Worm (Caenorhabditis elegans) whole organism, mixed stage, embryonic: ENCODE results near the gene T25B2.2.

ENCODE experiments used
- M03D4.4 ChIP-seq: sonication (generic microtip); optimal IDR thresholded peaks from 2 replicates; lab custom pipeline; 2017; ENCODE audit warnings: mild to moderate bottlenecking, missing genetic modification characterization, missing compliant biosample characterization
- bed-3 ChIP-seq: fragments of 200-800 bp; sonication (Bioruptor generic); optimal IDR thresholded peaks from 3 replicates; lab custom pipeline; 2018; ENCODE audit warnings: mild to moderate bottlenecking, missing genetic modification characterization, moderate library complexity, missing compliant biosample characterization
- blmp-1 ChIP-seq: fragments of 150-350 bp; optimal IDR thresholded peaks from 2 replicates; lab custom pipeline; 2014; ENCODE audit warnings: missing biosample characterization, missing genetic modification characterization
- ceh-39 ChIP-seq: fragments of 150-350 bp; optimal IDR thresholded peaks from 2 replicates; lab custom pipeline; 2014; ENCODE audit warnings: missing biosample characterization, missing genetic modification characterization
- ceh-43 ChIP-seq: fragments of 200-800 bp; sonication (Bioruptor generic); optimal IDR thresholded peaks from 2 replicates; lab custom pipeline; 2018; ENCODE audit warnings: mild to moderate bottlenecking, missing genetic modification characterization, moderate library complexity, missing compliant biosample characterization
- ceh-83 ChIP-seq: fragments of 200-800 bp; sonication (Bioruptor generic); optimal IDR thresholded peaks from 2 replicates; lab custom pipeline; 2018; ENCODE audit warnings: mild to moderate bottlenecking, missing genetic modification characterization, missing compliant biosample characterization
- ces-1 ChIP-seq: fragments of 150-350 bp; optimal IDR thresholded peaks from 2 replicates; lab custom pipeline; 2014; ENCODE audit warnings: missing biosample characterization, missing genetic modification reagents, missing genetic modification characterization
- cnd-1 ChIP-seq: fragments of 200-800 bp; sonication (Bioruptor generic); optimal IDR thresholded peaks from 2 replicates; lab custom pipeline; 2018; ENCODE audit warnings: mild to moderate bottlenecking, missing genetic modification characterization, missing compliant biosample characterization
- drap-1 ChIP-seq: fragments of 200-800 bp; sonication (Bioruptor generic); optimal IDR thresholded peaks from 3 replicates; lab custom pipeline; 2018; ENCODE audit warnings: mild to moderate bottlenecking, missing genetic modification characterization, missing compliant biosample characterization
- elt-1 ChIP-seq: sonication (generic microtip); optimal IDR thresholded peaks from 2 replicates; lab custom pipeline; 2017; ENCODE audit warnings: missing genetic modification characterization, mild to moderate bottlenecking, missing compliant biosample characterization, antibody characterized with exemption, moderate library complexity, borderline replicate concordance; ENCODE audit not compliant: insufficient read depth
- elt-3 ChIP-seq: fragments of 150-350 bp; optimal IDR thresholded peaks from 2 replicates; lab custom pipeline; 2014; ENCODE audit warnings: missing biosample characterization, missing genetic modification characterization
- flh-1 ChIP-seq: fragments of 200-800 bp; sonication (Bioruptor generic); optimal IDR thresholded peaks from 2 replicates; lab custom pipeline; 2018; ENCODE audit warnings: mild to moderate bottlenecking, missing genetic modification characterization, moderate library complexity, missing compliant biosample characterization
- ham-2 ChIP-seq: fragments of 200-800 bp; sonication (Bioruptor generic); optimal IDR thresholded peaks from 2 replicates; lab custom pipeline; 2018; ENCODE audit warnings: mild to moderate bottlenecking, missing genetic modification characterization, missing compliant biosample characterization
- hlh-1 ChIP-seq: fragments of 150-350 bp; optimal IDR thresholded peaks from 2 replicates; lab custom pipeline; 2014; ENCODE audit warnings: missing biosample characterization, missing genetic modification reagents, missing genetic modification characterization
- lin-13 ChIP-seq: fragments of 150-350 bp; optimal IDR thresholded peaks from 2 replicates; lab custom pipeline; 2014; ENCODE audit warnings: missing biosample characterization, missing genetic modification characterization
- lin-32 ChIP-seq: fragments of 200-800 bp; sonication (Bioruptor generic); optimal IDR thresholded peaks from 2 replicates; lab custom pipeline; 2018; ENCODE audit warnings: mild to moderate bottlenecking, missing genetic modification characterization, missing compliant biosample characterization
- lsy-2 ChIP-seq: fragments of 150-350 bp; optimal IDR thresholded peaks from 2 replicates; lab custom pipeline; 2014; ENCODE audit warnings: missing biosample characterization, missing genetic modification characterization
- mab-5 ChIP-seq: fragments of 150-350 bp; optimal IDR thresholded peaks from 2 replicates; lab custom pipeline; 2014; ENCODE audit warnings: missing biosample characterization, missing genetic modification characterization
- mep-1 ChIP-seq: fragments of 150-350 bp; optimal IDR thresholded peaks from 2 replicates; lab custom pipeline; 2017; ENCODE audit warnings: missing biosample characterization, missing genetic modification reagents, missing genetic modification characterization, inconsistent platforms
- mls-2 ChIP-seq: sonication (generic microtip); optimal IDR thresholded peaks from 2 replicates; lab custom pipeline; 2016; ENCODE audit warnings: mild to moderate bottlenecking, missing genetic modification characterization, moderate library complexity, missing compliant biosample characterization
- nhr-12 ChIP-seq: fragments of 150-350 bp; optimal IDR thresholded peaks from 2 replicates; lab custom pipeline; 2014; ENCODE audit warnings: missing biosample characterization, missing genetic modification characterization
- nhr-2 ChIP-seq: fragments of 150-350 bp; optimal IDR thresholded peaks from 2 replicates; lab custom pipeline; 2014; ENCODE audit warnings: missing biosample characterization, missing genetic modification characterization
- nhr-237 ChIP-seq: fragments of 150-350 bp; optimal IDR thresholded peaks from 2 replicates; lab custom pipeline; 2014; ENCODE audit warnings: missing biosample characterization, missing genetic modification characterization
- nhr-28 ChIP-seq: fragments of 150-350 bp; optimal IDR thresholded peaks from 2 replicates; lab custom pipeline; 2014; ENCODE audit warnings: missing biosample characterization, missing genetic modification characterization
- nhr-76 ChIP-seq: sonication (generic microtip); optimal IDR thresholded peaks from 2 replicates; lab custom pipeline; 2017; ENCODE audit warnings: missing biosample characterization, missing genetic modification characterization
- pha-4 ChIP-seq: fragments of 150-350 bp; optimal IDR thresholded peaks from 2 replicates; lab custom pipeline; 2018; ENCODE audit warnings: missing biosample characterization, missing genetic modification reagents, missing genetic modification characterization
- sem-2 ChIP-seq: fragments of 200-800 bp; sonication (Bioruptor generic); optimal IDR thresholded peaks from 2 replicates; lab custom pipeline; 2018; ENCODE audit warnings: mild to moderate bottlenecking, missing genetic modification characterization, missing compliant biosample characterization
- snpc-4 ChIP-seq: fragments of 150-350 bp; optimal IDR thresholded peaks from 2 replicates; lab custom pipeline; 2014; ENCODE audit warnings: missing biosample characterization, missing genetic modification characterization
- sptf-1 ChIP-seq: sonication (generic microtip); optimal IDR thresholded peaks from 2 replicates; lab custom pipeline; 2017; ENCODE audit warnings: mild to moderate bottlenecking, missing genetic modification characterization, moderate library complexity, missing compliant biosample characterization
- tbx-8 ChIP-seq: fragments of 200-800 bp; sonication (Bioruptor generic); optimal IDR thresholded peaks from 2 replicates; lab custom pipeline; 2018; ENCODE audit warnings: mild to moderate bottlenecking, missing genetic modification characterization, moderate library complexity, missing compliant biosample characterization
- unc-120 ChIP-seq: sonication (generic microtip); optimal IDR thresholded peaks from 2 replicates; lab custom pipeline; 2017; ENCODE audit warnings: missing genetic modification characterization, missing compliant biosample characterization; ENCODE audit not compliant: poor library complexity, severe bottlenecking
- unc-39 ChIP-seq: fragments of 150-350 bp; optimal IDR thresholded peaks from 2 replicates; lab custom pipeline; 2014; ENCODE audit warnings: missing biosample characterization, missing genetic modification characterization
- unc-62 ChIP-seq: fragments of 150-350 bp; optimal IDR thresholded peaks from 2 replicates; lab custom pipeline; 2014; ENCODE audit warnings: missing biosample characterization, missing genetic modification reagents, missing genetic modification characterization
- zip-8 ChIP-seq: fragments of 150-350 bp; optimal IDR thresholded peaks from 2 replicates; lab custom pipeline; 2014; ENCODE audit warnings: missing biosample characterization, missing genetic modification characterization
- ztf-11 ChIP-seq: fragments of 150-350 bp; optimal IDR thresholded peaks from 2 replicates; lab custom pipeline; 2014; ENCODE audit warnings: missing biosample characterization, missing genetic modification characterization

The T25B2.2 gene

ce11 chrX:6187848-6188247 is 18.4 kb downstream of the T25B2.2 start, which contains the start of gene T13C5.10:
TSS of gene T13C5.10 (plus strand) at chrX:6188148.
- TF ChIP-seq ham-2 = no peak
- no peak for TF ChIP-seq nhr-2

- TF ChIP-seq nhr-12 (no peak), unc-62 (no peak), zip-8 (tag; lab: Kevin White, UChicago) (no peak), cnd-1 (tag; lab: Kevin White, UChicago) (no peak), lin-13 (tag; lab: Kevin White, UChicago) (no peak), drap-1 (GFP tag; lab: Kevin White, UChicago) (no peak), mls-2 (no peak), unc-120 (no peak), blmp-1 (no peak), nhr-28 (tag; lab: Kevin White, UChicago) (no peak)
Observed at ce11 chrX:6189955-6190354, 20.5 kb downstream of the T25B2.2 start, which contains the start of gene T13C5.9. TSS of gene T13C5.9 (plus strand) at chrX:6190255.

ce11 chrX:6194191-6194724 is 24.8 kb downstream of the T25B2.2 start, which contains the start of gene ceh-54:
TSS of gene ceh-54 (minus strand) at chrX:6194241.
- TF ChIP-seq blmp-1 = no peak
- TF ChIP-seq pha-4 (tag; lab: Kevin White, UChicago) = no peak
- TF ChIP-seq M03D4.4 (tag; lab: Kevin White, UChicago) = no peak
- TF ChIP-seq tbx-8 = no peak
- no peak for TF ChIP-seq ceh-39 (tag; lab: Kevin White, UChicago)
- TF ChIP-seq nhr-2 = no peak
- no peak for TF ChIP-seq elt-1 (tag; lab: Kevin White, UChicago)
- TF ChIP-seq lin-13 (tag; lab: Kevin White, UChicago) = no peak
- no peak for TF ChIP-seq zip-8 (tag; lab: Kevin White, UChicago)
- no peak for TF ChIP-seq sem-2 (GFP tag; lab: Kevin White, UChicago)
- no peak for TF ChIP-seq lsy-2 (tag; lab: Kevin White, UChicago)
- TF ChIP-seq flh-1 (GFP tag; lab: Kevin White, UChicago) = no peak
- no peak for TF ChIP-seq ces-1 (GFP tag; lab: Kevin White, UChicago)
- TF ChIP-seq mab-5 (tag; lab: Kevin White, UChicago) = no peak
- no peak for TF ChIP-seq nhr-12
- no peak for TF ChIP-seq nhr-76
- no peak for TF ChIP-seq ceh-83 (GFP tag; lab: Kevin White, UChicago)

ce11 chrX:6196627-6197026 is 27.2 kb downstream of the T25B2.2 start, which contains the start of gene daf-9:
TSS of gene daf-9 (plus strand) at chrX:6196927.
- TF ChIP-seq blmp-1 = no peak
- no peak for TF ChIP-seq ceh-83 (GFP tag; lab: Kevin White, UChicago)
- TF ChIP-seq M03D4.4 (tag; lab: Kevin White, UChicago) = no peak
- no peak for TF ChIP-seq drap-1 (GFP tag; lab: Kevin White, UChicago)
- TF ChIP-seq zip-8 (tag; lab: Kevin White, UChicago) = no peak
- no peak for TF ChIP-seq lin-32 (GFP tag; lab: Kevin White, UChicago)
- no peak for TF ChIP-seq ceh-39 (tag; lab: Kevin White, UChicago)
- TF ChIP-seq snpc-4 (tag; lab: Kevin White, UChicago) = no peak
- no peak for TF ChIP-seq ceh-43 (GFP tag; lab: Kevin White, UChicago)
- no peak for TF ChIP-seq elt-1 (tag; lab: Kevin White, UChicago)
- TF ChIP-seq tbx-8 = no peak
- TF ChIP-seq bed-3 (GFP tag; lab: Kevin White, UChicago) = no peak
- TF ChIP-seq ces-1 (GFP tag; lab: Kevin White, UChicago) = no peak
- no peak for TF ChIP-seq sptf-1 (tag; lab: Kevin White, UChicago)
- no peak for TF ChIP-seq unc-39 (tag; lab: Kevin White, UChicago)
- no peak for TF ChIP-seq ham-2
- no peak for TF ChIP-seq cnd-1 (tag; lab: Kevin White, UChicago)
- no peak for TF ChIP-seq hlh-1
- no peak for TF ChIP-seq pha-4 (tag; lab: Kevin White, UChicago)

- TF ChIP-seq blmp-1 = no peak
- no peak for TF ChIP-seq elt-3 (tag; lab: Kevin White, UChicago)
- TF ChIP-seq mep-1 (tag; lab: Kevin White, UChicago) = no peak
- TF ChIP-seq bed-3 (GFP tag; lab: Kevin White, UChicago) = no peak
- TF ChIP-seq ztf-11 (tag; lab: Kevin White, UChicago) = no peak
- no peak for TF ChIP-seq ham-2
- TF ChIP-seq mab-5 (tag; lab: Kevin White, UChicago) = no peak
- TF ChIP-seq nhr-12 = no peak
- TF ChIP-seq nhr-2 = no peak
- TF ChIP-seq nhr-28 (tag; lab: Kevin White, UChicago) = no peak
- no peak for TF ChIP-seq lin-32 (GFP tag; lab: Kevin White, UChicago)
- no peak for TF ChIP-seq cnd-1 (tag; lab: Kevin White, UChicago)
- TF ChIP-seq nhr-237 (tag; lab: Kevin White, UChicago) = no peak
- no peak for TF ChIP-seq unc-39 (tag; lab: Kevin White, UChicago)
Observed at ce11 chrX:6201542-6201941, 32.1 kb downstream of the T25B2.2 start.
